Worm (Caenorhabditis elegans) whole organism, mixed stage, embryonic: ENCODE measurements around the gene R13A5.7.

Experiments used
- M03D4.4 ChIP-seq: sonication (generic microtip); optimal IDR thresholded peaks from 2 replicates; lab custom pipeline; 2017; ENCODE audit warnings: mild to moderate bottlenecking, missing genetic modification characterization, missing compliant biosample characterization
- bed-3 ChIP-seq: fragments of 200-800 bp; sonication (Bioruptor generic); optimal IDR thresholded peaks from 3 replicates; lab custom pipeline; 2018; ENCODE audit warnings: mild to moderate bottlenecking, missing genetic modification characterization, moderate library complexity, missing compliant biosample characterization
- blmp-1 ChIP-seq: fragments of 150-350 bp; optimal IDR thresholded peaks from 2 replicates; lab custom pipeline; 2014; ENCODE audit warnings: missing biosample characterization, missing genetic modification characterization
- ceh-39 ChIP-seq: fragments of 150-350 bp; optimal IDR thresholded peaks from 2 replicates; lab custom pipeline; 2014; ENCODE audit warnings: missing biosample characterization, missing genetic modification characterization
- ceh-43 ChIP-seq: fragments of 200-800 bp; sonication (Bioruptor generic); optimal IDR thresholded peaks from 2 replicates; lab custom pipeline; 2018; ENCODE audit warnings: mild to moderate bottlenecking, missing genetic modification characterization, moderate library complexity, missing compliant biosample characterization
- ceh-83 ChIP-seq: fragments of 200-800 bp; sonication (Bioruptor generic); optimal IDR thresholded peaks from 2 replicates; lab custom pipeline; 2018; ENCODE audit warnings: mild to moderate bottlenecking, missing genetic modification characterization, missing compliant biosample characterization
- elt-1 ChIP-seq: sonication (generic microtip); optimal IDR thresholded peaks from 2 replicates; lab custom pipeline; 2017; ENCODE audit warnings: missing genetic modification characterization, mild to moderate bottlenecking, missing compliant biosample characterization, antibody characterized with exemption, moderate library complexity, borderline replicate concordance; ENCODE audit not compliant: insufficient read depth
- elt-3 ChIP-seq: fragments of 150-350 bp; optimal IDR thresholded peaks from 2 replicates; lab custom pipeline; 2014; ENCODE audit warnings: missing biosample characterization, missing genetic modification characterization
- flh-1 ChIP-seq: fragments of 200-800 bp; sonication (Bioruptor generic); optimal IDR thresholded peaks from 2 replicates; lab custom pipeline; 2018; ENCODE audit warnings: mild to moderate bottlenecking, missing genetic modification characterization, moderate library complexity, missing compliant biosample characterization
- ham-2 ChIP-seq: fragments of 200-800 bp; sonication (Bioruptor generic); optimal IDR thresholded peaks from 2 replicates; lab custom pipeline; 2018; ENCODE audit warnings: mild to moderate bottlenecking, missing genetic modification characterization, missing compliant biosample characterization
- hlh-1 ChIP-seq: fragments of 150-350 bp; optimal IDR thresholded peaks from 2 replicates; lab custom pipeline; 2014; ENCODE audit warnings: missing biosample characterization, missing genetic modification reagents, missing genetic modification characterization
- lin-32 ChIP-seq: fragments of 200-800 bp; sonication (Bioruptor generic); optimal IDR thresholded peaks from 2 replicates; lab custom pipeline; 2018; ENCODE audit warnings: mild to moderate bottlenecking, missing genetic modification characterization, missing compliant biosample characterization
- lsy-2 ChIP-seq: fragments of 150-350 bp; optimal IDR thresholded peaks from 2 replicates; lab custom pipeline; 2014; ENCODE audit warnings: missing biosample characterization, missing genetic modification characterization
- mep-1 ChIP-seq: fragments of 150-350 bp; optimal IDR thresholded peaks from 2 replicates; lab custom pipeline; 2017; ENCODE audit warnings: missing biosample characterization, missing genetic modification reagents, missing genetic modification characterization, inconsistent platforms
- mls-2 ChIP-seq: sonication (generic microtip); optimal IDR thresholded peaks from 2 replicates; lab custom pipeline; 2016; ENCODE audit warnings: mild to moderate bottlenecking, missing genetic modification characterization, moderate library complexity, missing compliant biosample characterization
- nhr-12 ChIP-seq: fragments of 150-350 bp; optimal IDR thresholded peaks from 2 replicates; lab custom pipeline; 2014; ENCODE audit warnings: missing biosample characterization, missing genetic modification characterization
- nhr-2 ChIP-seq: fragments of 150-350 bp; optimal IDR thresholded peaks from 2 replicates; lab custom pipeline; 2014; ENCODE audit warnings: missing biosample characterization, missing genetic modification characterization
- nhr-237 ChIP-seq: fragments of 150-350 bp; optimal IDR thresholded peaks from 2 replicates; lab custom pipeline; 2014; ENCODE audit warnings: missing biosample characterization, missing genetic modification characterization
- nhr-28 ChIP-seq: fragments of 150-350 bp; optimal IDR thresholded peaks from 2 replicates; lab custom pipeline; 2014; ENCODE audit warnings: missing biosample characterization, missing genetic modification characterization
- pha-4 ChIP-seq: fragments of 150-350 bp; optimal IDR thresholded peaks from 2 replicates; lab custom pipeline; 2018; ENCODE audit warnings: missing biosample characterization, missing genetic modification reagents, missing genetic modification characterization
- sem-2 ChIP-seq: fragments of 200-800 bp; sonication (Bioruptor generic); optimal IDR thresholded peaks from 2 replicates; lab custom pipeline; 2018; ENCODE audit warnings: mild to moderate bottlenecking, missing genetic modification characterization, missing compliant biosample characterization
- snpc-4 ChIP-seq: fragments of 150-350 bp; optimal IDR thresholded peaks from 2 replicates; lab custom pipeline; 2014; ENCODE audit warnings: missing biosample characterization, missing genetic modification characterization
- sptf-1 ChIP-seq: sonication (generic microtip); optimal IDR thresholded peaks from 2 replicates; lab custom pipeline; 2017; ENCODE audit warnings: mild to moderate bottlenecking, missing genetic modification characterization, moderate library complexity, missing compliant biosample characterization
- tbx-8 ChIP-seq: fragments of 200-800 bp; sonication (Bioruptor generic); optimal IDR thresholded peaks from 2 replicates; lab custom pipeline; 2018; ENCODE audit warnings: mild to moderate bottlenecking, missing genetic modification characterization, moderate library complexity, missing compliant biosample characterization
- unc-120 ChIP-seq: sonication (generic microtip); optimal IDR thresholded peaks from 2 replicates; lab custom pipeline; 2017; ENCODE audit warnings: missing genetic modification characterization, missing compliant biosample characterization; ENCODE audit not compliant: poor library complexity, severe bottlenecking
- unc-39 ChIP-seq: fragments of 150-350 bp; optimal IDR thresholded peaks from 2 replicates; lab custom pipeline; 2014; ENCODE audit warnings: missing biosample characterization, missing genetic modification characterization
- unc-62 ChIP-seq: fragments of 150-350 bp; optimal IDR thresholded peaks from 2 replicates; lab custom pipeline; 2014; ENCODE audit warnings: missing biosample characterization, missing genetic modification reagents, missing genetic modification characterization
- zip-8 ChIP-seq: fragments of 150-350 bp; optimal IDR thresholded peaks from 2 replicates; lab custom pipeline; 2014; ENCODE audit warnings: missing biosample characterization, missing genetic modification characterization
- ztf-11 ChIP-seq: fragments of 150-350 bp; optimal IDR thresholded peaks from 2 replicates; lab custom pipeline; 2014; ENCODE audit warnings: missing biosample characterization, missing genetic modification characterization

R13A5.7 gene

ce11 chrIII:7535347-7535746 lies 34.6 kb downstream of the R13A5.7 start:
- TF ChIP-seq ztf-11 (tag; lab: Kevin White, UChicago) (no peak), unc-62 (GFP tag; lab: Kevin White, UChicago) (no peak), M03D4.4 (tag; lab: Kevin White, UChicago) (no peak), nhr-12 (no peak), sem-2 (no peak), nhr-2 (tag; lab: Kevin White, UChicago) (no peak), hlh-1 (no peak), nhr-237 (tag; lab: Kevin White, UChicago) (no peak), bed-3 (no peak), unc-39 (tag; lab: Kevin White, UChicago) (no peak), zip-8 (tag; lab: Kevin White, UChicago) (no peak), elt-3 (tag; lab: Kevin White, UChicago) (no peak), ceh-39 (tag; lab: Kevin White, UChicago) (no peak)

- no peak for TF ChIP-seq mls-2 (tag; lab: Kevin White, UChicago)
- TF ChIP-seq lin-32 (GFP tag; lab: Kevin White, UChicago): no peak
- TF ChIP-seq unc-120 (tag; lab: Kevin White, UChicago): peak; percentile 45
- TF ChIP-seq tbx-8 (GFP tag; lab: Kevin White, UChicago): no peak
- TF ChIP-seq nhr-237 (tag; lab: Kevin White, UChicago): no peak
- TF ChIP-seq lsy-2 (tag; lab: Kevin White, UChicago): peak; percentile 29
- TF ChIP-seq elt-3 (tag; lab: Kevin White, UChicago): no peak
- no peak for TF ChIP-seq snpc-4 (tag; lab: Kevin White, UChicago)
- no peak for TF ChIP-seq nhr-12
- peak; percentile 82 for TF ChIP-seq unc-62 (GFP tag; lab: Kevin White, UChicago)
- TF ChIP-seq hlh-1: peak; percentile 45
- TF ChIP-seq, all 35 proteins: peak for 4
These were observed 35.3 kb downstream of the R13A5.7 start for ce11 chrIII:7534648-7535047.

- TF ChIP-seq ztf-11 (tag; lab: Kevin White, UChicago) (no peak), nhr-12 (no peak), lin-32 (GFP tag; lab: Kevin White, UChicago) (no peak), mep-1 (tag; lab: Kevin White, UChicago) (no peak), elt-1 (tag; lab: Kevin White, UChicago) (no peak), ceh-83 (GFP tag; lab: Kevin White, UChicago) (no peak), hlh-1 (no peak), nhr-2 (tag; lab: Kevin White, UChicago) (no peak), blmp-1 (tag; lab: Kevin White, UChicago) (no peak), snpc-4 (tag; lab: Kevin White, UChicago) (no peak), elt-3 (tag; lab: Kevin White, UChicago) (no peak), tbx-8 (GFP tag; lab: Kevin White, UChicago) (no peak), ceh-43 (GFP tag; lab: Kevin White, UChicago) (no peak), pha-4 (tag; lab: Kevin White, UChicago) (no peak), nhr-28 (tag; lab: Kevin White, UChicago) (no peak), unc-62 (GFP tag; lab: Kevin White, UChicago) (no peak), ceh-39 (tag; lab: Kevin White, UChicago) (no peak), nhr-237 (tag; lab: Kevin White, UChicago) (no peak), ham-2 (GFP tag; lab: Kevin White, UChicago) (no peak)
These were observed 36.9 kb downstream of the R13A5.7 start for ce11 chrIII:7533012-7533411.

- TF ChIP-seq zip-8 (tag; lab: Kevin White, UChicago): no peak
- TF ChIP-seq flh-1: no peak
- no peak for TF ChIP-seq ceh-83 (GFP tag; lab: Kevin White, UChicago)
- peak; percentile 72 for TF ChIP-seq unc-62 (GFP tag; lab: Kevin White, UChicago)
- TF ChIP-seq nhr-237 (tag; lab: Kevin White, UChicago): no peak
- TF ChIP-seq hlh-1: peak; percentile 67
These were observed 38.5 kb downstream of the R13A5.7 start for ce11 chrIII:7531385-7531784.

ce11 chrIII:7530830-7531229 lies 39.1 kb downstream of the R13A5.7 start:
- no peak for TF ChIP-seq ceh-83 (GFP tag; lab: Kevin White, UChicago)
- TF ChIP-seq unc-39 (tag; lab: Kevin White, UChicago): no peak
- no peak for TF ChIP-seq ceh-43 (GFP tag; lab: Kevin White, UChicago)
- TF ChIP-seq snpc-4 (tag; lab: Kevin White, UChicago): no peak
- no peak for TF ChIP-seq nhr-237 (tag; lab: Kevin White, UChicago)
- no peak for TF ChIP-seq mls-2 (tag; lab: Kevin White, UChicago)
- TF ChIP-seq nhr-28 (tag; lab: Kevin White, UChicago): no peak
- no peak for TF ChIP-seq tbx-8 (GFP tag; lab: Kevin White, UChicago)
- no peak for TF ChIP-seq sptf-1 (tag; lab: Kevin White, UChicago)
- no peak for TF ChIP-seq elt-3 (tag; lab: Kevin White, UChicago)
- no peak for TF ChIP-seq mep-1 (tag; lab: Kevin White, UChicago)
